Worm (Caenorhabditis elegans) whole organism, L1 larva: ENCODE measurements around the gene C23H3.9.

Experiments used
- C04F5.9 ChIP-seq: sonication (generic microtip); optimal IDR thresholded peaks from 2 replicates; lab custom pipeline; 2016; ENCODE audit warnings: missing genetic modification characterization, missing compliant biosample characterization
- C34B4.2 ChIP-seq: sonication (generic microtip); optimal IDR thresholded peaks from 2 replicates; lab custom pipeline; 2017; ENCODE audit warnings: mild to moderate bottlenecking, missing genetic modification characterization, missing compliant biosample characterization
- Y116A8C.19 ChIP-seq: sonication (generic microtip); optimal IDR thresholded peaks from 2 replicates; lab custom pipeline; 2016; ENCODE audit warnings: missing compliant biosample characterization, missing genetic modification characterization, borderline replicate concordance
- aly-2 ChIP-seq: fragments of 150-350 bp; optimal IDR thresholded peaks from 2 replicates; lab custom pipeline; 2014; ENCODE audit warnings: missing biosample characterization, missing genetic modification characterization
- blmp-1 ChIP-seq: fragments of 150-350 bp; optimal IDR thresholded peaks from 2 replicates; lab custom pipeline; 2014; ENCODE audit warnings: missing biosample characterization, missing genetic modification characterization
- ceh-8 ChIP-seq: fragments of 200-800 bp; sonication (Bioruptor generic); optimal IDR thresholded peaks from 2 replicates; lab custom pipeline; 2018; ENCODE audit warnings: mild to moderate bottlenecking, missing genetic modification characterization, moderate library complexity, missing compliant biosample characterization
- ces-1 ChIP-seq: fragments of 150-350 bp; optimal IDR thresholded peaks from 2 replicates; lab custom pipeline; 2014; ENCODE audit warnings: missing biosample characterization, missing genetic modification reagents, missing genetic modification characterization
- dsc-1 ChIP-seq: sonication (generic microtip); optimal IDR thresholded peaks from 2 replicates; lab custom pipeline; 2016; ENCODE audit warnings: mild to moderate bottlenecking, missing genetic modification characterization, missing compliant biosample characterization
- efl-1 ChIP-seq, 4 experiments: fragments of 150-350 bp; optimal IDR thresholded peaks in 3 of 4; peaks in 1 of 4; 1 replicate in 1 of 4; 2 replicates in 3 of 4; lab custom pipeline; 2014; ENCODE audit warnings: missing biosample characterization in 2 of 4, missing genetic modification characterization in 2 of 4, missing genetic modification reagents in 2 of 4
- efl-3 ChIP-seq: fragments of 200-800 bp; sonication (Bioruptor generic); optimal IDR thresholded peaks from 2 replicates; lab custom pipeline; 2018; ENCODE audit warnings: mild to moderate bottlenecking, missing genetic modification characterization, missing compliant biosample characterization
- elt-2 ChIP-seq: sonication (generic microtip); optimal IDR thresholded peaks from 2 replicates; lab custom pipeline; 2016; ENCODE audit warnings: missing genetic modification characterization, mild to moderate bottlenecking, inconsistent platforms, missing compliant biosample characterization, missing genetic modification reagents
- elt-3 ChIP-seq, 6 experiments: fragments of 150-350 bp in 1 of 6; sonication (generic microtip); optimal IDR thresholded peaks; 2 replicates each; lab custom pipeline; 2017 to 2018; ENCODE audit warnings: missing biosample characterization in 6 of 6, missing genetic modification characterization in 6 of 6, inconsistent platforms in 1 of 6
- fkh-4 ChIP-seq: sonication (generic microtip); optimal IDR thresholded peaks from 2 replicates; lab custom pipeline; 2016; ENCODE audit warnings: missing compliant biosample characterization, missing genetic modification characterization, borderline replicate concordance
- hpl-2 ChIP-seq: fragments of 150-350 bp; optimal IDR thresholded peaks from 2 replicates; lab custom pipeline; 2014; ENCODE audit warnings: missing biosample characterization, missing genetic modification reagents, missing genetic modification characterization
- irx-1 ChIP-seq: sonication (generic microtip); optimal IDR thresholded peaks from 2 replicates; lab custom pipeline; 2016; ENCODE audit warnings: missing genetic modification characterization, missing compliant biosample characterization
- isw-1 ChIP-seq: fragments of 200-800 bp; sonication (Bioruptor generic); IDR thresholded peaks from 2 replicates; pipeline ENCODE4 v1.3.6; 2022; ENCODE audit warnings: missing genetic modification characterization, missing compliant biosample characterization
- lin-14 ChIP-seq: fragments of 200-800 bp; sonication (Bioruptor generic); optimal IDR thresholded peaks from 2 replicates; lab custom pipeline; 2018; ENCODE audit warnings: mild to moderate bottlenecking, missing genetic modification characterization, moderate library complexity, missing compliant biosample characterization
- lin-35 ChIP-seq, 2 experiments: fragments of 150-350 bp; optimal IDR thresholded peaks; 2 replicates each; lab custom pipeline; 2014; ENCODE audit warnings: missing biosample characterization in 2 of 2, missing genetic modification characterization in 2 of 2, missing genetic modification reagents in 2 of 2
- lsy-2 ChIP-seq, 2 experiments: fragments of 150-350 bp; optimal IDR thresholded peaks; 2 replicates each; lab custom pipeline; 2014; ENCODE audit warnings: missing biosample characterization in 2 of 2, missing genetic modification characterization in 2 of 2
- mef-2 ChIP-seq: fragments of 150-350 bp; optimal IDR thresholded peaks from 2 replicates; lab custom pipeline; 2014; ENCODE audit warnings: missing biosample characterization, missing genetic modification characterization
- nhr-12 ChIP-seq: sonication (generic microtip); optimal IDR thresholded peaks from 2 replicates; lab custom pipeline; 2017; ENCODE audit warnings: missing biosample characterization, missing genetic modification characterization
- nhr-19 ChIP-seq: fragments of 200-800 bp; sonication (Bioruptor generic); conservative IDR thresholded peaks from 2 replicates; pipeline ENCODE4 v1.3.6; 2022; ENCODE audit warnings: missing genetic modification characterization, missing compliant biosample characterization
- nhr-237 ChIP-seq: fragments of 150-350 bp; optimal IDR thresholded peaks from 2 replicates; lab custom pipeline; 2014; ENCODE audit warnings: missing biosample characterization, missing genetic modification characterization
- nhr-28 ChIP-seq: fragments of 150-350 bp; optimal IDR thresholded peaks from 2 replicates; lab custom pipeline; 2014; ENCODE audit warnings: missing biosample characterization, missing genetic modification characterization
- nhr-76 ChIP-seq: sonication (generic microtip); optimal IDR thresholded peaks from 2 replicates; lab custom pipeline; 2017; ENCODE audit warnings: missing biosample characterization, missing genetic modification characterization
- nhr-77 ChIP-seq: fragments of 150-350 bp; optimal IDR thresholded peaks from 2 replicates; lab custom pipeline; 2014; ENCODE audit warnings: missing biosample characterization, missing genetic modification characterization
- nhr-85 ChIP-seq: sonication (generic microtip); peaks from one replicate; lab custom pipeline; 2016; ENCODE audit warnings: missing genetic modification characterization, inconsistent platforms, missing compliant biosample characterization
- nhr-90 ChIP-seq: sonication (generic microtip); optimal IDR thresholded peaks from 2 replicates; lab custom pipeline; 2016; ENCODE audit warnings: mild to moderate bottlenecking, missing genetic modification characterization, missing compliant biosample characterization; ENCODE audit not compliant: poor library complexity
- pag-3 ChIP-seq: sonication (generic microtip); optimal IDR thresholded peaks from 2 replicates; lab custom pipeline; 2017; ENCODE audit warnings: missing genetic modification characterization, mild to moderate bottlenecking, missing compliant biosample characterization, antibody characterized with exemption, borderline replicate concordance; ENCODE audit not compliant: insufficient read depth
- pqm-1 ChIP-seq: sonication (generic microtip); optimal IDR thresholded peaks from 3 replicates; lab custom pipeline; 2017; ENCODE audit warnings: missing biosample characterization, missing genetic modification characterization
- skn-1 ChIP-seq: fragments of 150-350 bp; optimal IDR thresholded peaks from 2 replicates; lab custom pipeline; 2014; ENCODE audit warnings: missing biosample characterization, missing genetic modification characterization
- snpc-4 ChIP-seq: fragments of 150-350 bp; optimal IDR thresholded peaks from 2 replicates; lab custom pipeline; 2014; ENCODE audit warnings: missing biosample characterization, missing genetic modification characterization
- sptf-1 ChIP-seq: fragments of 150-350 bp; optimal IDR thresholded peaks from 2 replicates; lab custom pipeline; 2014; ENCODE audit warnings: missing biosample characterization, missing genetic modification characterization
- tlp-1 ChIP-seq: fragments of 150-350 bp; optimal IDR thresholded peaks from 2 replicates; lab custom pipeline; 2014; ENCODE audit warnings: missing biosample characterization, missing genetic modification characterization
- unc-130 ChIP-seq: fragments of 150-350 bp; optimal IDR thresholded peaks from 2 replicates; lab custom pipeline; 2017; ENCODE audit warnings: missing biosample characterization, missing genetic modification characterization, inconsistent platforms
- unc-86 ChIP-seq: sonication (generic microtip); optimal IDR thresholded peaks from 2 replicates; lab custom pipeline; 2016; ENCODE audit warnings: missing genetic modification characterization, missing compliant biosample characterization
- vab-15 ChIP-seq: sonication (generic microtip); optimal IDR thresholded peaks from 2 replicates; lab custom pipeline; 2017; ENCODE audit warnings: missing genotype, mild to moderate bottlenecking, missing genetic modification characterization, missing compliant biosample characterization
- xbp-1 ChIP-seq: sonication (generic microtip); optimal IDR thresholded peaks from 2 replicates; lab custom pipeline; 2016; ENCODE audit warnings: missing genetic modification characterization, missing compliant biosample characterization
- zag-1 ChIP-seq: fragments of 150-350 bp; optimal IDR thresholded peaks from 2 replicates; lab custom pipeline; 2014; ENCODE audit warnings: missing biosample characterization, missing genetic modification characterization

C23H3.9 gene

ce11 chrII:122008-122407, 42.9 kb upstream of the C23H3.9 start (continued):
- TF ChIP-seq blmp-1 (tag; lab: Kevin White, UChicago) (peak; percentile 83), unc-86 (tag; lab: Kevin White, UChicago) (no peak), hpl-2 (GFP tag; lab: Kevin White, UChicago) (no peak), aly-2 (tag; lab: Kevin White, UChicago) (no peak), pag-3 (tag; lab: Kevin White, UChicago) (no peak), dsc-1 (no peak), skn-1 (tag; lab: Kevin White, UChicago) (peak; percentile 75), snpc-4 (tag; lab: Kevin White, UChicago) (no peak), efl-1 (optimal IDR thresholded peaks at IDR 0.05; lab: Kevin White, UChicago) (peak; percentile 29 to 32), efl-1 (GFP tag; optimal IDR thresholded peaks at IDR 0.05 in 1 of 2; lab: Kevin White, UChicago) (peak in 1 of 2 experiments; percentile 75), nhr-28 (tag; lab: Kevin White, UChicago) (no peak), sptf-1 (tag; lab: Kevin White, UChicago) (no peak), tlp-1 (tag; lab: Kevin White, UChicago) (no peak), nhr-90 (no peak), Y116A8C.19 (tag; lab: Kevin White, UChicago) (no peak), mef-2 (tag; lab: Kevin White, UChicago) (no peak), ces-1 (no peak), isw-1 (GFP tag; lab: Robert Waterston, UW) (no peak), ceh-8 (GFP tag; lab: Kevin White, UChicago) (no peak)

ce11 chrII:121121-121520, 42.1 kb upstream of the C23H3.9 start, which contains the start of gene K10B4.3:
Gene K10B4.3, minus strand, starts transcription at chrII:121221.
- TF ChIP-seq ces-1 (no peak), C04F5.9 (tag; lab: Kevin White, UChicago) (no peak), lin-35 (GFP tag; optimal IDR thresholded peaks at IDR 0.05; lab: Kevin White, UChicago) (no peak), unc-130 (no peak), nhr-19 (GFP tag; lab: Robert Waterston, UW) (no peak), zag-1 (tag; lab: Kevin White, UChicago) (no peak), nhr-237 (no peak), nhr-85 (tag; lab: Kevin White, UChicago) (no peak), nhr-12 (no peak)

- TF ChIP-seq hpl-2 (GFP tag; lab: Kevin White, UChicago) (no peak), vab-15 (tag; lab: Kevin White, UChicago) (no peak), fkh-4 (tag; lab: Kevin White, UChicago) (no peak), elt-2 (tag; lab: Kevin White, UChicago) (no peak), nhr-77 (tag; lab: Kevin White, UChicago) (no peak), pqm-1 (tag; lab: Kevin White, UChicago) (no peak), aly-2 (tag; lab: Kevin White, UChicago) (no peak), unc-130 (no peak), lsy-2 (tag; optimal IDR thresholded peaks at IDR 0.05; lab: Kevin White, UChicago) (no peak), nhr-76 (tag; lab: Kevin White, UChicago) (no peak), irx-1 (tag; lab: Kevin White, UChicago) (no peak), elt-3 (tag; optimal IDR thresholded peaks at IDR 0.05; lab: Kevin White, UChicago) (no peak), xbp-1 (no peak), lin-14 (GFP tag; lab: Kevin White, UChicago) (no peak), C34B4.2 (tag; lab: Kevin White, UChicago) (no peak), efl-3 (GFP tag; lab: Kevin White, UChicago) (no peak)
- TF ChIP-seq, all 84 proteins: peak for 0
Observed at ce11 chrII:116916-117315, 37.9 kb upstream of the C23H3.9 start, which contains the start of gene srt-54. Gene srt-54, plus strand, starts transcription at chrII:117216.
